Worm (Caenorhabditis elegans) whole organism, L1 larva: ENCODE data around the gene set-12.

Experiments
- C04F5.9 ChIP-seq: sonication (generic microtip); optimal IDR thresholded peaks from 2 replicates; lab custom pipeline; 2016; ENCODE audit warnings: missing genetic modification characterization, missing compliant biosample characterization
- F16B12.6 ChIP-seq: fragments of 150-350 bp; optimal IDR thresholded peaks from 2 replicates; lab custom pipeline; 2014; ENCODE audit warnings: missing biosample characterization, missing genetic modification characterization
- alr-1 ChIP-seq: fragments of 200-800 bp; sonication (Bioruptor generic); optimal IDR thresholded peaks from 2 replicates; lab custom pipeline; 2018; ENCODE audit warnings: borderline replicate concordance, mild to moderate bottlenecking, missing genetic modification characterization, missing compliant biosample characterization
- aly-2 ChIP-seq: fragments of 150-350 bp; optimal IDR thresholded peaks from 2 replicates; lab custom pipeline; 2014; ENCODE audit warnings: missing biosample characterization, missing genetic modification characterization
- ama-1 ChIP-seq: fragments of 150-350 bp; optimal IDR thresholded peaks from 2 replicates; lab custom pipeline; 2014
- blmp-1 ChIP-seq: fragments of 150-350 bp; optimal IDR thresholded peaks from 2 replicates; lab custom pipeline; 2014; ENCODE audit warnings: missing biosample characterization, missing genetic modification characterization
- ceh-63 ChIP-seq: fragments of 200-800 bp; sonication (Bioruptor generic); optimal IDR thresholded peaks from 2 replicates; lab custom pipeline; 2018; ENCODE audit warnings: mild to moderate bottlenecking, missing genetic modification characterization, missing compliant biosample characterization
- ceh-90 ChIP-seq: sonication (generic microtip); optimal IDR thresholded peaks from 2 replicates; lab custom pipeline; 2016; ENCODE audit warnings: missing genetic modification characterization, missing compliant biosample characterization
- efl-1 ChIP-seq, 4 experiments: fragments of 150-350 bp; optimal IDR thresholded peaks in 3 of 4; peaks in 1 of 4; 1 replicate in 1 of 4; 2 replicates in 3 of 4; lab custom pipeline; 2014; ENCODE audit warnings: missing biosample characterization in 2 of 4, missing genetic modification characterization in 2 of 4, missing genetic modification reagents in 2 of 4
- egl-13 ChIP-seq: sonication (generic microtip); optimal IDR thresholded peaks from 2 replicates; lab custom pipeline; 2016; ENCODE audit warnings: missing genotype, missing genetic modification reagents, missing genetic modification characterization, missing compliant biosample characterization
- elt-2 ChIP-seq: sonication (generic microtip); optimal IDR thresholded peaks from 2 replicates; lab custom pipeline; 2016; ENCODE audit warnings: missing genetic modification characterization, mild to moderate bottlenecking, inconsistent platforms, missing compliant biosample characterization, missing genetic modification reagents
- fkh-10 ChIP-seq: sonication (generic microtip); optimal IDR thresholded peaks from 2 replicates; lab custom pipeline; 2017; ENCODE audit warnings: missing biosample characterization, missing genetic modification reagents, missing genetic modification characterization
- fos-1 ChIP-seq: fragments of 150-350 bp; optimal IDR thresholded peaks from 2 replicates; lab custom pipeline; 2014; ENCODE audit warnings: missing biosample characterization, missing genetic modification characterization
- grh-1 ChIP-seq: fragments of 200-800 bp; sonication (Bioruptor generic); IDR thresholded peaks from 2 replicates; pipeline ENCODE4 v1.3.6; 2022; ENCODE audit warnings: missing genetic modification reagents, missing genetic modification characterization, missing compliant biosample characterization
- hlh-17 ChIP-seq: fragments of 200-800 bp; sonication (Bioruptor generic); optimal IDR thresholded peaks from 2 replicates; lab custom pipeline; 2018; ENCODE audit warnings: missing genetic modification characterization, mild to moderate bottlenecking, missing compliant biosample characterization, moderate library complexity, borderline replicate concordance
- hlh-4 ChIP-seq: sonication (generic microtip); optimal IDR thresholded peaks from 2 replicates; lab custom pipeline; 2016; ENCODE audit warnings: mild to moderate bottlenecking, missing genetic modification characterization, missing compliant biosample characterization
- lin-15B ChIP-seq: fragments of 150-350 bp; sonication (generic microtip); optimal IDR thresholded peaks from 3 replicates; lab custom pipeline; 2014; ENCODE audit warnings: missing biosample characterization, missing genetic modification characterization
- lin-35 ChIP-seq, 2 experiments: fragments of 150-350 bp; optimal IDR thresholded peaks; 2 replicates each; lab custom pipeline; 2014; ENCODE audit warnings: missing biosample characterization in 2 of 2, missing genetic modification characterization in 2 of 2, missing genetic modification reagents in 2 of 2
- lin-39 ChIP-seq: fragments of 150-350 bp; optimal IDR thresholded peaks from 2 replicates; lab custom pipeline; 2014; ENCODE audit warnings: missing biosample characterization, missing genetic modification reagents, missing genetic modification characterization
- lsy-2 ChIP-seq, 2 experiments: fragments of 150-350 bp; optimal IDR thresholded peaks; 2 replicates each; lab custom pipeline; 2014; ENCODE audit warnings: missing biosample characterization in 2 of 2, missing genetic modification characterization in 2 of 2
- mab-9 ChIP-seq: fragments of 200-800 bp; sonication (Bioruptor generic); IDR thresholded peaks from 2 replicates; pipeline ENCODE4 v1.3.6; 2022; ENCODE audit warnings: missing genetic modification reagents, missing genetic modification characterization, missing compliant biosample characterization
- mdl-1 ChIP-seq, 2 experiments: fragments of 150-350 bp; optimal IDR thresholded peaks; 2 replicates each; lab custom pipeline; 2014 to 2017; ENCODE audit warnings: missing biosample characterization in 2 of 2, missing genetic modification characterization in 2 of 2, inconsistent platforms in 1 of 2
- mef-2 ChIP-seq: fragments of 150-350 bp; optimal IDR thresholded peaks from 2 replicates; lab custom pipeline; 2014; ENCODE audit warnings: missing biosample characterization, missing genetic modification characterization
- mep-1 ChIP-seq: fragments of 150-350 bp; optimal IDR thresholded peaks from 2 replicates; lab custom pipeline; 2014; ENCODE audit warnings: missing biosample characterization, missing genetic modification characterization
- nhr-12 ChIP-seq: sonication (generic microtip); optimal IDR thresholded peaks from 2 replicates; lab custom pipeline; 2017; ENCODE audit warnings: missing biosample characterization, missing genetic modification characterization
- nhr-28 ChIP-seq: fragments of 150-350 bp; optimal IDR thresholded peaks from 2 replicates; lab custom pipeline; 2014; ENCODE audit warnings: missing biosample characterization, missing genetic modification characterization
- nhr-47 ChIP-seq: sonication (generic microtip); optimal IDR thresholded peaks from 2 replicates; lab custom pipeline; 2016; ENCODE audit warnings: mild to moderate bottlenecking, missing genetic modification characterization, moderate library complexity, missing compliant biosample characterization
- nhr-85 ChIP-seq: sonication (generic microtip); peaks from one replicate; lab custom pipeline; 2016; ENCODE audit warnings: missing genetic modification characterization, inconsistent platforms, missing compliant biosample characterization
- nhr-90 ChIP-seq: sonication (generic microtip); optimal IDR thresholded peaks from 2 replicates; lab custom pipeline; 2016; ENCODE audit warnings: mild to moderate bottlenecking, missing genetic modification characterization, missing compliant biosample characterization; ENCODE audit not compliant: poor library complexity
- pax-3 ChIP-seq: fragments of 200-800 bp; sonication (Bioruptor generic); optimal IDR thresholded peaks from 2 replicates; lab custom pipeline; 2018; ENCODE audit warnings: mild to moderate bottlenecking, missing genetic modification characterization, moderate library complexity, missing compliant biosample characterization
- rnt-1 ChIP-seq: sonication (generic microtip); optimal IDR thresholded peaks from 2 replicates; lab custom pipeline; 2016; ENCODE audit warnings: mild to moderate bottlenecking, missing genetic modification characterization, moderate library complexity, missing compliant biosample characterization
- skn-1 ChIP-seq: fragments of 150-350 bp; optimal IDR thresholded peaks from 2 replicates; lab custom pipeline; 2014; ENCODE audit warnings: missing biosample characterization, missing genetic modification characterization
- snpc-4 ChIP-seq: fragments of 150-350 bp; optimal IDR thresholded peaks from 2 replicates; lab custom pipeline; 2014; ENCODE audit warnings: missing biosample characterization, missing genetic modification characterization
- sox-4 ChIP-seq: sonication (generic microtip); optimal IDR thresholded peaks from 2 replicates; lab custom pipeline; 2016; ENCODE audit warnings: missing genetic modification characterization, missing compliant biosample characterization
- swsn-7 ChIP-seq: sonication (generic microtip); optimal IDR thresholded peaks from 2 replicates; lab custom pipeline; 2016; ENCODE audit warnings: missing genetic modification characterization, missing compliant biosample characterization
- tlp-1 ChIP-seq: fragments of 150-350 bp; optimal IDR thresholded peaks from 2 replicates; lab custom pipeline; 2014; ENCODE audit warnings: missing biosample characterization, missing genetic modification characterization
- unc-130 ChIP-seq: fragments of 150-350 bp; optimal IDR thresholded peaks from 2 replicates; lab custom pipeline; 2017; ENCODE audit warnings: missing biosample characterization, missing genetic modification characterization, inconsistent platforms
- unc-30 ChIP-seq: sonication (generic microtip); optimal IDR thresholded peaks from 2 replicates; lab custom pipeline; 2017; ENCODE audit warnings: missing biosample characterization, missing genetic modification characterization
- xbp-1 ChIP-seq: sonication (generic microtip); optimal IDR thresholded peaks from 2 replicates; lab custom pipeline; 2016; ENCODE audit warnings: missing genetic modification characterization, missing compliant biosample characterization
- zip-4 ChIP-seq: fragments of 200-800 bp; sonication (Bioruptor generic); optimal IDR thresholded peaks from 2 replicates; lab custom pipeline; 2018; ENCODE audit warnings: mild to moderate bottlenecking, missing genetic modification characterization, moderate library complexity, missing compliant biosample characterization
- ztf-11 ChIP-seq, 2 experiments: sonication (generic microtip); optimal IDR thresholded peaks; 2 replicates each; lab custom pipeline; 2016 to 2017; ENCODE audit warnings: missing genetic modification characterization in 2 of 2, missing biosample characterization in 1 of 2, missing compliant biosample characterization in 1 of 2

set-12 gene

DNA sequence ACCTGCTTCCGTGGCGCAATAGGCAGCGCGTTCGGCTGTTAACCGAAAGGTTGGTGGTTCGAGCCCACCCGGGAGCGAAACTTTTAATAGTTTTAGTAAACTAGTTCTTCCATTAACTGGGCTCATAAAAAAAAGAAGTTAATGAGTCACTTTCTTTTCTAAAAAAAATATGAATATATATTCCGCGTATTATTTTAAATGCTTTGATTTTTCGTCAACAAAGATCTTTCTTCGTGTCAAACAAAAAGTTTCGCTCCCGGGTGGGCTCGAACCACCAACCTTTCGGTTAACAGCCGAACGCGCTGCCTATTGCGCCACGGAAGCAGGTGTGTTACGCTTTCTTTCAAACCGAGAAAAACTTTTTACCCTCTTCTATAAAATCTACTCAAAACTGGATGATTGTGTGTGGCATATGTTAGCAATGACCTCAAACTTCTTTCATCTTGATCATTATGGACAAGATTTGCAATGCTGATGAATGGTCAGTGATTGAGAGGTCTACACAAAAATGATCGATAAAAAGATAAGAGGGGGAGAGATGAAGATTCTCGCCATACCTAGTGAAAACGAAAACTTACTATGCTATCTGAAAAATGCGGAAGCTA, 37.7 kb upstream of the set-12 start (continued):
- TF ChIP-seq swsn-7 (tag; lab: Kevin White, UChicago) (peak; percentile 26), pax-3 (tag; lab: Kevin White, UChicago) (no peak), hlh-4 (tag; lab: Kevin White, UChicago) (no peak), C04F5.9 (tag; lab: Kevin White, UChicago) (no peak), nhr-28 (tag; lab: Kevin White, UChicago) (no peak), aly-2 (tag; lab: Kevin White, UChicago) (no peak), xbp-1 (peak; percentile 4), nhr-90 (tag; lab: Kevin White, UChicago) (peak; percentile 61), lin-35 (GFP tag; optimal IDR thresholded peaks at IDR 0.05; lab: Kevin White, UChicago) (peak in 1 of 2 experiments; percentile 44), zip-4 (GFP tag; lab: Kevin White, UChicago) (no peak), grh-1 (peak; percentile 37; the same call in 1 of the 2 replicates), skn-1 (no peak), rnt-1 (tag; lab: Kevin White, UChicago) (peak; percentile 27), mab-9 (no peak)
- TF ChIP-seq, all 84 proteins: peak for 24

DNA sequence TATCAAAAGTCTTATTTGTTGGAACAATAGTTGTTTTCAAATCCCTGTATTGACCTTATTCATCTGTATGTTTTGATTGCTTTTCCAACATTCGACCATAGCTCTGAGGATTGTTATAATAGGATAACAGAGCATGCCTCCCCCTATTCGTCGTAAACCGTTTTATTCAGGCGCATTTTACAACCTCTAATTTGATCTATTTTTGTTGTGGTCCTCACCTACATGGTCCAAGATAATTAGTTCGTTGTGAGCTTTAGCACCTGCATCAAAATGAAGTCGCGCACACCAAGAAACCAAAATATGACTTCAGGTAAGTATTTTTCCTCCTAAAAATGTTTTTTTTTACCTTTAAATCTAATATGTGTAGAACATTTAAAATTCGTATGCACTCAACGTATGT, 16.7 kb upstream of the set-12 start, which contains the start of gene deg-1:
deg-1 (plus strand) TSS at position 301 of the 400 bp plus-strand sequence.
- no peak for TF ChIP-seq unc-30 (tag; lab: Kevin White, UChicago)
- TF ChIP-seq lin-39 = no peak
- TF ChIP-seq swsn-7 (tag; lab: Kevin White, UChicago) = no peak
- TF ChIP-seq fos-1 (tag; lab: Kevin White, UChicago) = no peak
- TF ChIP-seq nhr-12 (tag; lab: Kevin White, UChicago) = no peak
- TF ChIP-seq tlp-1 (tag; lab: Kevin White, UChicago) = no peak
- no peak for TF ChIP-seq grh-1
- TF ChIP-seq lin-15B (tag; lab: Kevin White, UChicago) = no peak
- TF ChIP-seq elt-2 (tag; lab: Kevin White, UChicago) = no peak
- TF ChIP-seq alr-1 (tag; lab: Kevin White, UChicago) = no peak
- no peak for TF ChIP-seq egl-13 (tag; lab: Kevin White, UChicago)
- no peak for TF ChIP-seq hlh-17
- TF ChIP-seq F16B12.6 (tag; lab: Kevin White, UChicago) = no peak
- no peak for TF ChIP-seq lin-35 (GFP tag; optimal IDR thresholded peaks at IDR 0.05; lab: Kevin White, UChicago)
- TF ChIP-seq ztf-11 (tag; optimal IDR thresholded peaks at IDR 0.05; lab: Kevin White, UChicago) = no peak
- TF ChIP-seq nhr-47 = no peak
- TF ChIP-seq ama-1 (lab: Kevin White, UChicago) = no peak
- TF ChIP-seq nhr-85 (tag; lab: Kevin White, UChicago) = no peak
- no peak for TF ChIP-seq xbp-1
- no peak for TF ChIP-seq pax-3 (tag; lab: Kevin White, UChicago)
- TF ChIP-seq, all 84 proteins: peak for 0

DNA sequence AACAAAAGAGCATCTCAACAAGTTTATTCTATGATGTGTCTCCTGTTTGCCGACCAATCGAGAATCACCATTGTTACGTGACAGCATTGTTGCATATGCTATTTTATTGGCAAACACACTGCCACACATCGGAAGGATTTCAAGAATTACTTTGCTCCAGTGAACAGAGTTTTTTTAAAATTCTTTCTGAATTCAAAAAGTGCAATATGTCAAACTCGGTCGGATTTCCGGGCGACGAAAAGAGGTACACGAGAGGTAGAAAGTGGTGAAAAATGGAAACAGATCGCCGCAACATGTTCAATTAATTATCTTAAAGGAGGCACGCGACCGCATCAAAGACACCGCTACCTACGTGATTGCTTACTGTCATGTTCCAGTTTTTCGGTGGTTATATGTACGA, 14.0 kb upstream of the set-12 start:
- TF ChIP-seq mep-1 (tag; lab: Kevin White, UChicago) = no peak
- no peak for TF ChIP-seq efl-1 (optimal IDR thresholded peaks at IDR 0.05; lab: Kevin White, UChicago)
- TF ChIP-seq efl-1 (GFP tag; optimal IDR thresholded peaks at IDR 0.05 in 1 of 2; lab: Kevin White, UChicago) = peak in 1 of 2 experiments; percentile 63
- TF ChIP-seq lsy-2 (tag; optimal IDR thresholded peaks at IDR 0.05; lab: Kevin White, UChicago) = no peak

- TF ChIP-seq ama-1 (lab: Kevin White, UChicago) (no peak), nhr-85 (tag; lab: Kevin White, UChicago) (peak; percentile 65)
Measured at ce11 chrX:7745386-7745785, 9.3 kb upstream of the set-12 start.

ce11 chrX:7743939-7744338, 7.9 kb upstream of the set-12 start, which contains the start of gene ref-2:
TSS of gene ref-2 (plus strand) at chrX:7744239.
- no peak for TF ChIP-seq sox-4 (tag; lab: Kevin White, UChicago)
- TF ChIP-seq mef-2 = no peak
- no peak for TF ChIP-seq ceh-90 (tag; lab: Kevin White, UChicago)
- no peak for TF ChIP-seq blmp-1 (tag; lab: Kevin White, UChicago)
- TF ChIP-seq efl-1 (optimal IDR thresholded peaks at IDR 0.05; lab: Kevin White, UChicago) = no peak
- TF ChIP-seq efl-1 (GFP tag; optimal IDR thresholded peaks at IDR 0.05 in 1 of 2; lab: Kevin White, UChicago) = no peak
- no peak for TF ChIP-seq pax-3 (tag; lab: Kevin White, UChicago)
- no peak for TF ChIP-seq mdl-1 (tag; optimal IDR thresholded peaks at IDR 0.05; lab: Kevin White, UChicago)
- no peak for TF ChIP-seq fkh-10
- TF ChIP-seq swsn-7 (tag; lab: Kevin White, UChicago) = no peak
- TF ChIP-seq unc-130 (tag; lab: Kevin White, UChicago) = no peak
- TF ChIP-seq F16B12.6 (tag; lab: Kevin White, UChicago) = no peak
- TF ChIP-seq zip-4 (GFP tag; lab: Kevin White, UChicago) = no peak
- TF ChIP-seq ceh-63 (GFP tag; lab: Kevin White, UChicago) = no peak
- TF ChIP-seq tlp-1 (tag; lab: Kevin White, UChicago) = no peak
- TF ChIP-seq rnt-1 (tag; lab: Kevin White, UChicago) = no peak
- no peak for TF ChIP-seq nhr-90 (tag; lab: Kevin White, UChicago)
- TF ChIP-seq snpc-4 (tag; lab: Kevin White, UChicago) = no peak
